Worm (Caenorhabditis elegans): Measurements from ENCODE around the gene act-2.

- no peak for TF ChIP-seq unc-62 (GFP tag; optimal IDR thresholded peaks at IDR 0.05)
- TF ChIP-seq hmg-20 (GFP tag; IDR thresholded peaks at IDR 0.05), result no peak
These were observed 20.9 kb downstream of the act-2 start, which contains the start of gene srh-75 for ce11 chrV:11057043-11057442.

Data from whole organism, young adult.